Worm (Caenorhabditis elegans) whole organism, L4 larva: ENCODE results near the gene lgc-47.

Experiments used
- F49E8.2 ChIP-seq: sonication (generic microtip); optimal IDR thresholded peaks from 2 replicates; lab custom pipeline; 2016; ENCODE audit warnings: missing compliant biosample characterization, mild to moderate bottlenecking, missing genetic modification characterization, borderline replicate concordance
- Y48G9A.11 ChIP-seq: fragments of 200-800 bp; sonication (Bioruptor generic); IDR thresholded peaks from 2 replicates; pipeline ENCODE4 v1.3.6; 2022; ENCODE audit warnings: missing genetic modification reagents, missing genetic modification characterization, missing compliant biosample characterization
- aly-2 ChIP-seq: sonication (generic microtip); optimal IDR thresholded peaks from 2 replicates; lab custom pipeline; 2018; ENCODE audit warnings: missing biosample characterization, missing genetic modification characterization
- ceh-32 ChIP-seq: sonication (generic microtip); optimal IDR thresholded peaks from 2 replicates; lab custom pipeline; 2016; ENCODE audit warnings: mild to moderate bottlenecking, missing genetic modification characterization, missing compliant biosample characterization; ENCODE audit not compliant: poor library complexity
- ceh-62 ChIP-seq: sonication (generic microtip); optimal IDR thresholded peaks from 2 replicates; lab custom pipeline; 2017; ENCODE audit warnings: missing biosample characterization, missing genetic modification characterization
- ces-1 ChIP-seq: fragments of 150-350 bp; sonication (generic microtip); optimal IDR thresholded peaks from 4 replicates; lab custom pipeline; 2014; ENCODE audit warnings: missing biosample characterization, missing genetic modification reagents, missing genetic modification characterization
- egl-27 ChIP-seq: sonication (generic microtip); optimal IDR thresholded peaks from 3 replicates; lab custom pipeline; 2017; ENCODE audit warnings: missing biosample characterization, missing genetic modification reagents, missing genetic modification characterization
- lin-38 ChIP-seq: fragments of 200-800 bp; sonication (Bioruptor generic); IDR thresholded peaks from 2 replicates; pipeline ENCODE4 v1.3.6; 2022; ENCODE audit warnings: missing genetic modification reagents, missing genetic modification characterization, missing compliant biosample characterization
- mdl-1 ChIP-seq, 2 experiments: fragments of 150-350 bp in 1 of 2; sonication (generic microtip) in 1 of 2; optimal IDR thresholded peaks; 2 replicates each; lab custom pipeline; 2014 to 2017; ENCODE audit warnings: missing biosample characterization in 2 of 2, missing genetic modification characterization in 2 of 2
- pha-4 ChIP-seq, 2 experiments: fragments of 150-350 bp in 1 of 2; fragments of 200-800 bp in 1 of 2; sonication (Bioruptor generic) in 1 of 2; IDR thresholded peaks in 1 of 2; optimal IDR thresholded peaks in 1 of 2; 2 replicates each; pipeline versions ENCODE4 v1.3.6 to Lab custom; 2014 to 2022; ENCODE audit warnings: missing genetic modification characterization in 2 of 2, missing genetic modification reagents in 2 of 2, missing biosample characterization in 1 of 2, missing compliant biosample characterization in 1 of 2
- spr-3 ChIP-seq: fragments of 200-800 bp; sonication (Bioruptor generic); optimal IDR thresholded peaks from 2 replicates; lab custom pipeline; 2018; ENCODE audit warnings: mild to moderate bottlenecking, missing genetic modification characterization, missing compliant biosample characterization
- unc-62 ChIP-seq, 3 experiments: fragments of 150-350 bp in 1 of 3; sonication (generic microtip); optimal IDR thresholded peaks in 2 of 3; peaks in 1 of 3; 1 replicate in 1 of 3; 2 replicates in 2 of 3; lab custom pipeline; 2014 to 2017; ENCODE audit warnings: missing biosample characterization in 3 of 3, missing genetic modification characterization in 3 of 3, missing genetic modification reagents in 3 of 3, missing genotype in 1 of 3
- ztf-7 ChIP-seq: fragments of 150-350 bp; optimal IDR thresholded peaks from 2 replicates; lab custom pipeline; 2014; ENCODE audit warnings: missing biosample characterization, missing genetic modification characterization

- no peak for TF ChIP-seq F49E8.2 (tag; lab: Kevin White, UChicago)
- no peak for TF ChIP-seq egl-27 (tag; lab: Kevin White, UChicago)
- no peak for TF ChIP-seq aly-2 (tag; lab: Kevin White, UChicago)
- TF ChIP-seq pha-4 (GFP tag; IDR thresholded peaks at IDR 0.05; lab: Robert Waterston, UW): no peak
- TF ChIP-seq pha-4 (tag; optimal IDR thresholded peaks at IDR 0.05; lab: Kevin White, UChicago): no peak
- no peak for TF ChIP-seq Y48G9A.11 (GFP tag; lab: Robert Waterston, UW)
- TF ChIP-seq ceh-32 (tag; lab: Kevin White, UChicago): no peak
- TF ChIP-seq spr-3 (GFP tag; lab: Kevin White, UChicago): no peak
- TF ChIP-seq mdl-1 (tag; optimal IDR thresholded peaks at IDR 0.05; lab: Kevin White, UChicago): no peak
- TF ChIP-seq ztf-7 (tag; lab: Kevin White, UChicago): no peak
- no peak for TF ChIP-seq lin-38
- no peak for TF ChIP-seq unc-62 (GFP tag; optimal IDR thresholded peaks at IDR 0.05 in 1 of 2; lab: Kevin White, UChicago)
- TF ChIP-seq unc-62 (tag; optimal IDR thresholded peaks at IDR 0.05; lab: Kevin White, UChicago): no peak
- TF ChIP-seq ces-1 (GFP tag; lab: Kevin White, UChicago): no peak
- TF ChIP-seq ceh-62 (tag; lab: Kevin White, UChicago): no peak
These were observed 50.5 kb downstream of the lgc-47 start, which contains the start of gene T09B9.1 for ce11 chrX:9756971-9757370.
